Fruit fly (Drosophila melanogaster): ENCODE data around the gene bbg.

Gene bbg

dm6 chr3L:14409419-14410145 lies 126.5 kb downstream of the bbg start, which contains the start of gene stwl:
stwl (minus strand) TSS chr3L:14409939.
- TF ChIP-seq CG8159 (tag; optimal IDR thresholded peaks at IDR 0.05) (peak; percentile 2), Snoo (tag; optimal IDR thresholded peaks at IDR 0.05) (no peak), CG4496 (GFP tag; IDR thresholded peaks at IDR 0.05) (peak; percentile 50; the same call in 2 of the 3 replicates), rn (GFP tag; IDR thresholded peaks at IDR 0.05) (peak; percentile 51; the same call in 1 of the 2 replicates), D1 (tag; optimal IDR thresholded peaks at IDR 0.05) (peak; percentile 78), CG9948 (tag; optimal IDR thresholded peaks at IDR 0.05) (peak; percentile 16), CG15710 (tag; optimal IDR thresholded peaks at IDR 0.05) (no peak), gl (tag; optimal IDR thresholded peaks at IDR 0.05) (no peak), fd96Ca (GFP tag; IDR thresholded peaks at IDR 0.05) (0 out of 3 replicates have a peak, but pooled peaks have one; percentile 6), Pif1B (GFP tag; optimal IDR thresholded peaks at IDR 0.05) (no peak), CG32121 (GFP tag; IDR thresholded peaks at IDR 0.05) (no peak)

- no peak for TF ChIP-seq CG9948 (tag; optimal IDR thresholded peaks at IDR 0.05)
- no peak for TF ChIP-seq CG15710 (tag; optimal IDR thresholded peaks at IDR 0.05)
- TF ChIP-seq D1 (tag; optimal IDR thresholded peaks at IDR 0.05) = no peak
- TF ChIP-seq CG8159 (tag; optimal IDR thresholded peaks at IDR 0.05) = no peak
- no peak for TF ChIP-seq CG4496 (GFP tag; IDR thresholded peaks at IDR 0.05)
- no peak for TF ChIP-seq Snoo (tag; optimal IDR thresholded peaks at IDR 0.05)
These were observed 127.3 kb downstream of the bbg start for dm6 chr3L:14408734-14409133.

- TF ChIP-seq CG8301 (tag; optimal IDR thresholded peaks at IDR 0.05) = no peak
- TF ChIP-seq CG9948 (tag; optimal IDR thresholded peaks at IDR 0.05) = no peak
- no peak for TF ChIP-seq CG13204 (GFP tag; optimal IDR thresholded peaks at IDR 0.05)
- no peak for TF ChIP-seq rn (GFP tag; IDR thresholded peaks at IDR 0.05)
- TF ChIP-seq CG32121 (GFP tag; IDR thresholded peaks at IDR 0.05) = no peak
- no peak for TF ChIP-seq Pif1A (GFP tag; optimal IDR thresholded peaks at IDR 0.05)
- TF ChIP-seq CG4496 (GFP tag; IDR thresholded peaks at IDR 0.05) = no peak
- no peak for TF ChIP-seq fd96Ca (GFP tag; IDR thresholded peaks at IDR 0.05)
- no peak for TF ChIP-seq D1 (tag; optimal IDR thresholded peaks at IDR 0.05)
- no peak for TF ChIP-seq EcR (GFP tag; optimal IDR thresholded peaks at IDR 0.05)
- no peak for TF ChIP-seq CG10348 (GFP tag; IDR thresholded peaks at IDR 0.05)
- no peak for TF ChIP-seq CG14655 (GFP tag; optimal IDR thresholded peaks at IDR 0.05)
- no peak for TF ChIP-seq gl (tag; optimal IDR thresholded peaks at IDR 0.05)
These were observed 129.5 kb downstream of the bbg start for dm6 chr3L:14406613-14407012.

DNA sequence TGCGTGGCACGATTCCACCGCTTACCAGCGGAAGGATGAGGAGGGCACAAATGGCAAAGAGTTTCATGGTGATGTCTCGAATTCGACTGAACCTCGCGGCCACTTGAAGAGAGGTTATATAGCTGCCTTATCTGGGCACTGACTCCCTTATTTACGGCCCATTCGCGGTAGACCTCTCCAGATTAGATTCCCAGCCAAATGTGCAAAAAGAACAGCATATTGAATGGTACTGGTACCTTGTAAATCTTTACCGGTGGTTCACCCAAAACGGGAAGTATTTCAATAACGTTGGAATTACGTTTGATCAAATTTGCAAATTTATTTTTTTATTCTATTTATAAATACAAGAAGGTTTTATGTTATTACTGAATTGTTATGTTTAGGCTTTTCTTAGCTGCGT lies 133.4 kb downstream of the bbg start, which contains the start of gene CG3868:
TSS of gene CG3868 (minus strand) at position 94 of the 400 bp plus-strand sequence.
- TF ChIP-seq CG15710 (tag; optimal IDR thresholded peaks at IDR 0.05) = no peak

DNA sequence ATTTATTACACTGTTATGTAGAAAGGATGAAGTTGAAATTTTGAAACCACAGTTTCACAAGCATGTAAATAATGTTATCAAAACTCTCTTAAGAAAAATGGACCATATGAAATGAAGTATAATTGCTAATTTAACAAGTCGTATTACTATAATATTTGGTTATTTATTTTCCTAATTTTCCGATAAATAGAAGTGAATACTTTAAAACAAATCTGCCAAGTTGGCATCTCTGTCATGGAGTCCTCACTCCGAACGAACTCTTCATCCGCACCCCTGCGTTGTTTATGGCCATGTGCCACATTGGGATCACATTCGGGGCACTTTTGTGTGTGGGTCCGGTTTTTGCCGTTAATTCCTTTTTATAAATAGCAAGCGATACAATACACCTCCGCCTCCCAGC lies 136.2 kb downstream of the bbg start:
- no peak for TF ChIP-seq D1 (tag; optimal IDR thresholded peaks at IDR 0.05)
- TF ChIP-seq CG13204 (GFP tag; optimal IDR thresholded peaks at IDR 0.05) = no peak
- no peak for TF ChIP-seq CG10348 (GFP tag; IDR thresholded peaks at IDR 0.05)
- 0 out of 3 replicates have a peak, but pooled peaks have one; percentile 21 for TF ChIP-seq CG4496 (GFP tag; IDR thresholded peaks at IDR 0.05)

DNA sequence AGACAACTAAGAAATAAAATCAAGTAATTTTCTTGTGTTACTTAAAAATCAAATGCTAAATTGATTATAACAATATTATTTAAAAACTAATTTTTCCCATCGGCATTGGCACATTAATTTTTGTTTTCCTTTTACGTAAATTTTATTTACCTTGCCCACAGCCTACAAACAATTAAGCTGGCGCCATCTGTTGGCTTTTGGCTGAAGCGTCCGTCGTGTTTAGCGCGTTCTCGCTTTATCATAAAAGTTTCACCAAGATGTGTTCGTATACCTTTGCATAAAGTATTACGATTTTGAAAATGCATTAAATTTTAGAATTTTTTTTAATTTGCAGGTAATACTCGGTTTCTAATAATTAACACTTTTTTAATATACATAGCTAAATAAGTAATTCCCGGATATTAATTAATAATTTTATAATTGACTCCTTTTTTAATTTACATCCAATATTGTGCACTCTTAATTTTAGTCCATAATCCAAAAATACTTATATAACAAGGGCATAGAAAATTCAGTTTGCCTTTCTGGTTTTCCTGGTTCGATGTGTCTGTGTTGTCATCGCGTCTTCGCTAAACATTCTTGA lies 139.0 kb downstream of the bbg start:
- TF ChIP-seq CG12605 (GFP tag; IDR thresholded peaks at IDR 0.05) (no peak), CG8159 (tag; optimal IDR thresholded peaks at IDR 0.05) (peak; percentile 67), CG17806 (tag; optimal IDR thresholded peaks at IDR 0.05) (peak; percentile 21), gl (tag; optimal IDR thresholded peaks at IDR 0.05) (no peak), CG8301 (tag; optimal IDR thresholded peaks at IDR 0.05) (peak; percentile 44), CG15710 (tag; optimal IDR thresholded peaks at IDR 0.05) (no peak), CG14655 (GFP tag; optimal IDR thresholded peaks at IDR 0.05) (peak; percentile 57), Snoo (tag; optimal IDR thresholded peaks at IDR 0.05) (no peak), CG9948 (tag; optimal IDR thresholded peaks at IDR 0.05) (peak; percentile 10), Ets98B (GFP tag; IDR thresholded peaks at IDR 0.05) (no peak), D1 (tag; optimal IDR thresholded peaks at IDR 0.05) (no peak), fd96Ca (GFP tag; IDR thresholded peaks at IDR 0.05) (no peak), CG13204 (GFP tag; optimal IDR thresholded peaks at IDR 0.05) (no peak), CG4496 (GFP tag; IDR thresholded peaks at IDR 0.05) (no peak)

dm6 chr3L:14389242-14389641 lies 146.8 kb downstream of the bbg start:
- TF ChIP-seq CG4496 (GFP tag; IDR thresholded peaks at IDR 0.05) (no peak), EcR (GFP tag; optimal IDR thresholded peaks at IDR 0.05) (no peak), CG13204 (GFP tag; optimal IDR thresholded peaks at IDR 0.05) (no peak), Pif1B (GFP tag; optimal IDR thresholded peaks at IDR 0.05) (no peak), CG32121 (GFP tag; IDR thresholded peaks at IDR 0.05) (no peak), CG8301 (tag; optimal IDR thresholded peaks at IDR 0.05) (peak; percentile 14), D1 (tag; optimal IDR thresholded peaks at IDR 0.05) (no peak), CG10348 (GFP tag; IDR thresholded peaks at IDR 0.05) (no peak), CG14655 (GFP tag; optimal IDR thresholded peaks at IDR 0.05) (peak; percentile 35), CG12605 (GFP tag; IDR thresholded peaks at IDR 0.05) (no peak), CG8159 (tag; optimal IDR thresholded peaks at IDR 0.05) (no peak)
